Fruit fly (Drosophila melanogaster) ovary, adult (tissue): ENCODE results near the gene Cht11.

ENCODE experiments used
- CG17801 ChIP-seq: fragments of 200-800 bp; optimal IDR thresholded peaks from 2 replicates; lab custom pipeline; 2019; ENCODE audit warnings: missing biosample characterization, mild to moderate bottlenecking, missing genetic modification characterization, moderate library complexity; ENCODE audit not compliant: partially characterized antibody

The Cht11 gene

DNA sequence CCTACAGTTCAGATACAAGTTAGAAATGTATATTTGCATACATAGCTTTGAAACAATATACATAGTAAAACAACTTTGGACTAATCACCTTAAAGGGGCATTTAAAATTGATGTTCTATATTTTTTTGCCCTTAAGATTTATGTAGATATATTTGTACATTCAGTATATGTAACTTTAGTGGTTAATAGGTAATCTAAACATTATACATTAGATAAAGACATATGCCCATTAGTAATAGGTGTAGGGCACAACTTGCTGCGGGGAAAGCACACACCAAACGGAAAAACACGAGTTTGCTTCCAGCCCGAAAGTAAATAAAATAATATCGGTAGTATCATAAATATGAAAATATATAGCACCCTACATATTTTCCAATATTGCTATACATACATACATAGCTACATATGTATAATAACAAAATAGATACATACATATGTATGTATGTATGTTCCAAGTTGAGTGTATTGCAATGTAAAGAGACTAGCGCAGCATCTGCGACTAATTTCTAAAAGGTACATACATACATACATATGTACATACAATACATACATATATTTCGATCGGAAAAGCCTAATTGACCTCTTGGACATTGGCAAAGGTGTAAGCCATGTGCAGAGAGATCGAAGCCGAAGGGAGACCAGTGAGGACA, 14.1 kb upstream of the Cht11 start, which contains the start of gene CG43736:
CG43736 (plus strand) TSS at position 600 of the 650 bp plus-strand sequence.
- peak; percentile 99 for TF ChIP-seq CG17801 (GFP tag; lab: Kevin White, UChicago)

DNA sequence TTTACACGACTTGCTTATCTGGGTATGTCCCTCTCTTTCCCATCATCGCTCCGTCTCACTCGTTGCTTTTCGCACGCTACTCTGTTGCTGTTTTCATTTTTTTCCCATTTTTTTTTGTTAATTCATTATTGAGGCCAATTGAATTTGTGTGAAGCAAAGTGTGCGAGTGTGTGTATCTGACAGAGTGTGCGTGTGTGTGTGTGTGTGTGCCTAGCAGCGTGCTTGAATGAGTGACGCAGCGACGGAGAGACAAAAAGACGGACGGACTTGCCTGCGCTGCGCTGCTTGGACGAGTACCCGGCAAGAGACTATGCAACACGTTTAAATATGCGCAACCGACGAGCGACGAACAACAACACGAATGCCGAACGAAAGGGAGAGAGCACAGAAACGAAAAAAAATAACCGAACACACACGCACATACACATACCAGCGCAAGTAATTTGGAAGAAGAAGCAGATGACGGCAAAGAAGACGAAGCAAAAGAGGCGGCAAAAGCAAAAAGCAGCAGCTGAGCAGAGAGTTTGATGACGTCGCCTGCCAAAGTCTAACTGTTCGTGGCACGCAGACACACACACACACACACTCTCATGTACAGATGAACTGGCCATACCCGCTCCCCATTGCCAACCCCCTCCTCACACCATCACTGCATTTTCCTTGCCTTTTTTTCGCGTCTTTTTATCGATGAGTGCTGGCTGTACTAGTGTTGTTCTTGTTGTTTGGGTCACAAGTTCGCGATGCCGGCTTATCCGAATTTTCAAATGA, 13.4 kb upstream of the Cht11 start:
- no peak for TF ChIP-seq CG17801 (GFP tag; lab: Kevin White, UChicago)

DNA sequence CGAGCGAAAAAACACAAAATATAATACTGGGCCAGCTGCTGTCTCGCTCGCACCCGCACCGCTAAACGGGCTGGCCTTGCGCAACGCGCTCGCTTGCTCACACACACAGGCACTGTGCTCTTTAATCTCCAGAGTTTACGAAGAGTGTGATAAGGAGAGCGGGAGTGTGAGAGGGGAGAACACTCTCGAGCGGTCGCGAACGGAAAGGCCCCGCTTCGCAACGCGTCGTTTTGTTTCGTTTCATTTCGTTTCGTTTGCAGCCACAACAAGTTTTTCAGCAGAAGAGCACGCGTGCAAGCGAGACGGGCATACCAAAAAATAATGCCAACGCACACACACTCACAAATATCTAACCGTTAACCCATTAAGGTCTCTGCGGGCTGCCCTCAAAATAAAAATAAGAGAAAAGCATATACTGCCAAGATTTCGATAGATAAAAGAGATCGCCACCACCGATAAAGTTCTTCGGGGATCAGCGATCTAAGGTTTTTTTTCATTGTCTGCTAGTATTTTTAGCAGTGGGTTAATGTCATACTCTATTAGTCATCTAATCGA, 12.3 kb upstream of the Cht11 start:
- TF ChIP-seq CG17801 (GFP tag; lab: Kevin White, UChicago) = peak; percentile 89

DNA sequence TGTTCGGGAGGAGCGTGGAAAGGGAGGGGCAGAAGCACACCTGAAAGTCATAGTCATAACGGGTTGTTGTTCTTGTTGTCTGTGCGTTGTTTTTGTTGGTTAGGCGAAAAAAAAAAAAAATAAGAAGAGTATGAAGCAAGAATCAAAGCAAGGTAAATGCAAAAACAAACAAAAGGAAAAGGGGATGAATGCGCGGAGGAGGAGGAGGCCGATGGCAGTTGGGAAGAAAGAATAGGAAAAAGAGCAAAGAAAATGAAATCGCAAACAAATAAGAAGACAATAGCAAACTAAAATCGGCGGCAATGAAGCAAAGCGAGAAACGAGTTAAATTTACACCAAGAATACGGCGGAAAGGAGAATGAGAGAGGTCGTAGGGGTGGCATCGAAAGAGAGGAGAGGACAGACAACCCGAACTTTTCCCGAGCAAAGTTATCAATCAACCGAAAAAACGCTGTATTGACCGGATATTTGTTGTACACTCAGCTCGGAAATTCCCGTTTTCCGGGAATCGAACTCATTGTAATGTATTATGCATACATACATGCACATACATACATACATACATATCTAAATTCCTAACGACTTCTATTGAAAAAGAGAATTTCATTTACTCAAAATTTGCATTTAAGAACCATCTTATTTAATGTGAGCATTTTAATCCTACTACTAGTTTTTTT, 11.2 kb upstream of the Cht11 start:
- TF ChIP-seq CG17801 (GFP tag; lab: Kevin White, UChicago) = no peak

DNA sequence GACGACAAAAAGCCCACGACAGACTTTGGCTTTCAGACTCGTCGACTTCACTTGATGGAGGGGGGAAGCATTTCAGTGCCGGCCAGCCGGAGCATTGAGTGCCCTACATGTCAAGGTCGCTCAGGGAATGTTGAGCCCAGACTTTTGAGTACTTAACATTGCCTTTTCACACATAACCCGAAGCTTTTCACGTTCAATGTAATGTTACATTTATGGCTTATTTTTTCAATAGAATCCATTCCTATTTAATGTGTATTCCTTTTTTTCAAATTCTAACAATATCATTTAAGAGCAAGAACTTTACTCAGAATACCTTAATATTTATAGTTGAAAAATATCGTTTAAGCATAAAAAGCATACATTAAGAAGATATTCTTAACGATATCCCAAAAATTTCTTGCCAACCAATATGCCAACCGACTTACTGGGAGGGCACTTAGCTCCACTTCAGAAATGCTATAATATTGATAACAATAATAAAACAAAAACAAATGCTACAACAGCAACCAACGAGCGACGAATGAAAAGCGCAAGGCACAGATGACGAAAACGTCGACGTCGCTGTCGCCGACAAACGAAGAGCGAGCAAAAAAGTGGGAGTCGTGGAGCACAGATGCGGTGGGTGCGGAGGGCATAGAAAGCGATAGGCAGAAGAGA, 10.6 kb upstream of the Cht11 start:
- TF ChIP-seq CG17801 (GFP tag; lab: Kevin White, UChicago) = peak; percentile 81

DNA sequence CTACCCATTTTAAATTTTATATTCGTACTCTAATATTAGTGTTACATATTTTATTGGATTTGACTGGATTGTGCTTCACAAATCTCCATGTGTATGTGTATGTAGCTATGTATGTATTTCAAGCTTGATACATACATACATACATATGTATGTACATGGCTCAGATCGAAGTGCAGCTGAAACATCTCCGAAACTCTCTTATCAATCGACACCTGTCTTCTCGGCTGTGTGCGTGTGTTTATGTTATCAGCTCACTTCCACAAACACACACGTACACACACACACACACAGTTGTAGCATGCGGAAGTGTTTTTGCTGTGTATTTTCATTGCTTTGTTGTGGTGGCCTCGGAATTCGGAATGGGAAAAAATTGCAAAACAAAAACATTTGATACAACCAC, 9.9 kb upstream of the Cht11 start:
- TF ChIP-seq CG17801 (GFP tag; lab: Kevin White, UChicago) = no peak

DNA sequence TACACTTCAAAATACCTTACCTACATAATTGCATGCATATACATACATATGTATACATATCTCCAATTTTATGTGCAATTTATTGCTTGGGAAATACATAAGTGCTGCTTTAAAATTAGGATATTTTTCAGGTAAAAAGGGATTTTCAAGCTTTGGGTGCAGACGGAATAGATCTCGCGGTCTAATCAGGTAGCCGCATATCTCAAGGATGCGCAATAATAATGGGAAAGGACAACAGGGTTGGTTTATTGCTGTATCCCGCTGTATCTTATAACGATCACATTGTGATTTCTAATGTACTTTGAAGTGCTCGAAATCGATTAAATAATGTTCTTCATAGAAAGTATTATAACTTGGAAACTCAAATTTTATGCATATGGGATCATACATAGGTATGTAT, 8.4 kb upstream of the Cht11 start:
- TF ChIP-seq CG17801 (GFP tag; lab: Kevin White, UChicago) = no peak

DNA sequence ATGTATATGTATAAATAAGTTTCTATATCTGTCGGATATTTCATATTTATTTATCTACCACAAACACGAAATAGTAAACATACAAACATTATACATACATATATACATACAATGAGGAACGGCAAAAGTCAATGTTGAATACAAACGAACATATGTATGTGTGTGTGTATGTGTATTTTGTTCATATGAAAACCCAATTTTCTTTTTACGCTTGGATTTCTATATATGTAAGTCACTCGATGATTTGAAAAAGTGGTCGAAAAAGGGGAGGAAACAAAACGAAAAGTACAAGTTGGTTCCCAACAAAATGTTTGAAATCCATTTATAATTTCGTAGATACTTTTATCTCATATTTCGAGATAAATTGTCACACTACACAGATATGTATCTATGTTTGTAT, 8.0 kb upstream of the Cht11 start:
- TF ChIP-seq CG17801 (GFP tag; lab: Kevin White, UChicago) = no peak

DNA sequence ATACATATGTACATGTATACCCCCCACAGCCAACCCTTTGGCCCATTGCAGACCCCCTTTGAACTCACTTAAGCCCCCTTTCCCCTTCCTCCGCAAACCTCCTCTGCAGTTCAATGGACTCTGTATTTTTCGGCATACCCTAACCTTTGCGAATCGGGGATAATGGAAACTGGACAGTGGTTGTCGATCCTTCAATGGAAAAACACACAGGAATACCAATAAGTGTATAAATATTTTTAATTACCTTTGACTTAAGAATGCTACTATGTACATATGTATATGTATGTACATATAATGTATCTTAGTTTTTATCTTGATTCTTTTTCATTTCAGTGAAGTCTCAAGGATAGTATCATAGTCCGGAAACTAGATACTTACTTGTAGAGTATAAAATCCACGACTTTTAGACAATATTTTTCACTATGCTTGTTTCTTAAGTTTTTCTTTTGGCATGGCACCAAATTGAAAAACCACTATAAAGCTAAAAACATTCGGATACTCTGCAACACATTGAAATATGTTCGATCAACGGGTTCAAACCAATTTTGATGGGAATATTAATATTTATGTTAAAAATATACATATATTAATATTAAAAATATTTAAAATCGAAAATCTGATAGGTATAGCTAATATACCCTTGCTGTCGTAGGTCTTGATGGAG, 7.1 kb upstream of the Cht11 start:
- TF ChIP-seq CG17801 (GFP tag; lab: Kevin White, UChicago) = peak; percentile 84

DNA sequence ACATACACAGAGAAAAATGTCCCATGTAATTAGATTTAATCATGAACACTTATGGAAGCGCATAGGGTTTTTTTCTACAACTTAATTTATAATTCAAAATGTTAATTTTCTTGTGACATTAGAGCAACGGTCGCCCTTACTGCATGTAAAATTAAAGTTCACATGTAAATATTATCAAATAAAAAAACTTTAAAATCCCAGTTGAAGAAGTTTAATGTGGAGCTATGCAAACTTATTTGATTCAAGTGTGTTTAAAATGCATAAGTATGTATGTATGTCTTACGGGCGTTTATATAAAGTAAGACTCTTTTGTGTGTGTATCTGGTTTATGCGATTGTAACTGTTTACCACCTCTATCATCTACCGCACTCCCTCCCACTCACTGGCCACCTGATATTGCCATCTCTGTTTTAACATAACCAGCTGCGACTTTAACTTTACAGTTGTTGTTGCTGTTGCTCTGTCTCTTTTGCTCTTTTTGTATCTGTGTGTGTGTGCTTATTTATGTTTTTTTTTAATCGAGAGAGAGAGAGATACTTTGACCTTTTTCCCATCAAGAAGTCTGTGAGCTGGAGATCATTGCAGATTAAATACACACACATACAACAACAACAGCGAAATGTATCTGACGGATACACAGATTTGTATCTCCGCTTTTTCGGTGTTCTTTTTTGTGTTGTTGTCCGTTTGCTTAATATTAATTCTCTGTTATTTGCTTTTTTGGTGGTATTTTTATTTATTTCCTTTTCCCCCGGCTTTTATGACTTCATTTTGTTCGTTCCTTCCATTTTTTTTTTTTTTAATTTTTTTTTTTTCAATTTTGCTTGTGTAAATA, 6.3 kb upstream of the Cht11 start:
- no peak for TF ChIP-seq CG17801 (GFP tag; lab: Kevin White, UChicago)

DNA sequence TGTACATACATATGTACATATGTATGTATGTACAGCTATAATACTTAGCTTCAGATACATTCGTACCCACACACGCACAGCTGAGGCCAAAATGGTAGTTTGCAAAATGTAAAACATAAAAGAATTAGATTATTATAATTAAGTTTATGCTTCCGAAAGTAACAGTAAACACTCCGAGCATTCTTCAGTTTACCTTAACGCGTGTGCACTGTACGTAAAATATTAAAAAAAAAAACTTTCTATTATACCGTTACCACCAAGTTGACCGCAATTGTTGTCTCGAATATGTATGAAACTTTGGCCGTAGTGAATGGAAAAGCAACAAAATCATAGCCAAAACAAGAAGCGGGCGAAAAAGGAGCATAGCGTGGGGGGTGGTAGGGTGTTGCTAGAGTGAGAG, 5.2 kb upstream of the Cht11 start:
- TF ChIP-seq CG17801 (GFP tag; lab: Kevin White, UChicago) = peak; percentile 0

DNA sequence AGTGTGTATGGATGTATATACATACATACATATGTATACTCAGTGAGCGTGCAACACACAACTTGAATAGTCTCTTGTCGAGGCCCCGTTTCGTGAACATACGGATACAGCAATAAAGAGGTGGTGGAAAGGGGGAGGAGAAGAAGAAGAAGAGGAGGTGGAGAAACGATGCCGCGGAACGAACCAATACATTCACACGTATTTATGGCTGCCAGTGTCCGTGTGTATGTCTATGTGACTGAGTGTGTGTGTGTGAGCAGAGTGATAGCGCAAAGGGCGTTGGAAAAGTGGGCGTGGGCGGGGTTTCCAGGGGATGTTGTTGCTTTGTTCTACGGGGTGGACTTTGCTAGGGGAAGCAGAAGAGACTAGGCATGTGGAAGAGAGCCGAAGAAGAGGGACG, 4.1 kb upstream of the Cht11 start:
- TF ChIP-seq CG17801 (GFP tag; lab: Kevin White, UChicago) = no peak

DNA sequence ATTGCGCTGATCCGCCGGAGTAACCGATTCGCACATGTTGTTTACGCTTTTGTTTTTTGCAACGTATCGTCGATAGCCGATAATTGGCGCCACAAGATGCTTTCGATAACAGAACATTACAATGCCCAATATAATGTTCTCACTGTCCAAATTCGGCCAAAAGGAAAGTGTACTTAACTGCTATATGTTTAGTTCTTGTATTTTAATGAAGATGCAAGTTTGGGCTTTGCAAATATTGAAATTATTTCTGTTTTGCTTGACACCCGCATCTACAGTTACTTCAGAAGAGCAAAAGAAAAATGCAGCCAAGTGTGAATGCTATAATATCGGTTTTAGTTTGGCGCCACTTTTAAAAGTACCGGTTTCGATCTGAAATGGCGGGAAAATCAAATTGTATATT, 3.3 kb upstream of the Cht11 start:
- TF ChIP-seq CG17801 (GFP tag; lab: Kevin White, UChicago) = peak; percentile 93
